Fruit fly (Drosophila melanogaster) S2 (cell line): ENCODE measurements around the gene CG46042.

Experiments used
- CG8478 ChIP-seq: fragments of >200 bp; optimal IDR thresholded peaks from 2 replicates; lab custom pipeline; 2018
- CTCF ChIP-seq, 2 experiments: fragments of >200 bp; optimal IDR thresholded peaks; 2 replicates each; lab custom pipeline; 2018

Gene CG46042

dm6 chr3R:19915312-19915711 is 26.9 kb downstream of the CG46042 start, which contains the start of the genes Xport-A and Xport-B:
TSS of gene Xport-A (minus strand) at chr3R:19915412.
TSS of gene Xport-B (minus strand) at chr3R:19915412.
- TF ChIP-seq CG8478 (lab: Kevin White, UChicago) (no peak), CTCF (optimal IDR thresholded peaks at IDR 0.05; lab: Kevin White, UChicago) (no peak)

DNA sequence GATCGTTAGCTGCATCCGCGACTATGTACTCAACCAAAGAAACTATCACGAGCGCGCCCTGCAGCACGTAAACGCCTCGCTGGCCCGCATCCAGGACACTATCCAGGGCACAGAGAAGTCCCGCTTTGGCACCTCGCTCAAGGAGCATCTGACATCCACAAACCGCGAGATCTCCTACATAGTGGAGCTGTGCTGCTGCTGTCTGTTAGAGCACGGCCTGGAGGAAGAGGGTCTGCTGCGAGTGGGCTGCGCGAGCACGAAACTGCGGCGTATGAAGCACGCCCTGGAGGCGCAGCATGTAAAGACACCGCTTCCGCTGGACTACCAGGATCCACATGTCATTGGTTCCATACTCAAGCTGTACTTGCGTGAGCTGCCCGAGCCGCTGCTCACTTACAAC is 31.2 kb downstream of the CG46042 start:
- no peak for TF ChIP-seq CTCF (optimal IDR thresholded peaks at IDR 0.05; lab: Kevin White, UChicago)
- TF ChIP-seq CG8478 (lab: Kevin White, UChicago) = no peak

DNA sequence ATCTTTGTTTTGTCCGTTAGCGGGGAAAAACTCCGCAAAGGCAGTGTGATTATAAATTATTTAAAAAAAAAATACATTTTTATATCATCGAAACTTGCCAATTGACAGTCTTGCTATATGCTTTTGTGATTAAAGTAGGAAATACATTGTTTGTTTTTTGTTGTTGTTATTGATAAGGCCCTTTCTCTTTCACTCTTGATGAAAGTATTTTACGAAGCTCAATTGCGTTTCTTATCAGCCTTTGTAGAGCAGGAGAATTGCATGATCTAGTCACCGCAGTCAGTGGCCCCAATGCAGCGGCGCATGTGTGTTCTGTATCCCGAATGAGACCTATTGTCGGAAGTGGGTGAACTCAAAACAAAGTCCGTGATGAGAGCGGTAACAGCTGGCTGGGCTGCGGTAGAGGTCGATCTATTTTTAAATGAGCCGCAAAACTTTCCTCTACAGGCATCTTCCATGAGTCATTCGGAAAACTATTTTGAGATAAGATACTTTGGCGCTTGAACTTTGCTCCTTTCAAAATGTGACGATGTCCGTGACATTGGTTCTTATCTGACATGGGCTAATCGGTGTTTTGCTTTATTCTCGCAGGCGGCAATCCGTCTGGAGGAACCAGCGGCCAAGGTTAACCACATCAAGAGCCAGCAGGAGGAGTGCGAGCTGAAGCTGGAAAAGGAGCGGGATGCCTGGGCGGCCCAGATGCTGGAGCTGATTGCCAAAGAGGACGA is 31.7 kb downstream of the CG46042 start:
- TF ChIP-seq CG8478 (lab: Kevin White, UChicago) (no peak), CTCF (optimal IDR thresholded peaks at IDR 0.05; lab: Kevin White, UChicago) (no peak)

DNA sequence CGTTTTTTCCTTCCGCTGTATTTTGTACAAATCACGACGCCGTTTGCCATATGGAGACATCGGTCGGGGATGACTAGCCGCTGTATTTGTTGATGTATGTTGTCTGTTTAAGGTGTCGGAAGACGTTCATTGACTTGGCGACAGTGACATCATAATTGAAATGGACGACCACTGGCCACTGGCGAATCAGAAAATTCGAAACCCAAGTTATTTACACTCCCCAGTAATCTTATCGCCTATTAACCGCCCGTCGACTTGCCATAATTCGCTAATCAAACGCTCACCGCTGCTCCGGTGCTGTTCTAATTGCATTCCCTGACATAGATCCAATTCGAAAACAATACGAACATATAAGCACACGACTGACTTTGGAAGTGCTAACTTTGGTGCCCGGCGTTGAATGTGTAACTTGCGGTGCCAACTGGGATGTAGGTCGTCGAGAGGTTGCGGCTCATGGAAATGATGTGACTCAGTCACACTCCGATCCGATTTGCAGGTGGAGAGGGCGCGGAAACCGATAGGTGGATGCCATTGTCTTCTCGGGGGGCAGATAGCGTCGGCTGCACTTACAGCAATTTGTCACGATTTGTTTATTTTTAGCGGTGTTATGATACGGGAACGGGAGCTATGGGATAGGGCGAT is 32.5 kb downstream of the CG46042 start:
- TF ChIP-seq CTCF (optimal IDR thresholded peaks at IDR 0.05; lab: Kevin White, UChicago) = no peak
- TF ChIP-seq CG8478 (lab: Kevin White, UChicago) = no peak

DNA sequence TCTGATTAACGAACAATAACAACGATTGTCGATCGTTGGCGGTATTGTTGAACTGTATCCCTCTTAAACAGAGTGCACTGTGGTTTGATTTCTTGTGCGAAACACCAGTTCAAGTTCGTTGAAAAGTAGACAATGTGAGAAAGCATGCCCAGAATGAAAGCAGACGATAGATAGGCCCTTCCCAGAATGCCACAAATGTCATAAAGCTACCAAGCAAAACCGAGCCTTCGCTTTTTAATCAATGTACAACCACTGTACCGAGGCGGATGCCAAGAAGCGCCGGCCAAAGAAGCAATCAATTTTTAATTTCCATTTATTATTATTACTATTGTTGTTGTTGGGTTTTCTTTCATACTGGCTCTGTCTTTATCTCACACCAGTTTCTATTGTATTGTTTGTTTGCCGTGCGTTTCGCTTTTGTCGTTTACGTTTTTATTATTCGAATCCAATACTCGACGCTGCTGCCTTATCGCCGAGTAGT is 33.3 kb downstream of the CG46042 start:
- TF ChIP-seq CG8478 (lab: Kevin White, UChicago) = no peak
- TF ChIP-seq CTCF (optimal IDR thresholded peaks at IDR 0.05; lab: Kevin White, UChicago) = no peak

DNA sequence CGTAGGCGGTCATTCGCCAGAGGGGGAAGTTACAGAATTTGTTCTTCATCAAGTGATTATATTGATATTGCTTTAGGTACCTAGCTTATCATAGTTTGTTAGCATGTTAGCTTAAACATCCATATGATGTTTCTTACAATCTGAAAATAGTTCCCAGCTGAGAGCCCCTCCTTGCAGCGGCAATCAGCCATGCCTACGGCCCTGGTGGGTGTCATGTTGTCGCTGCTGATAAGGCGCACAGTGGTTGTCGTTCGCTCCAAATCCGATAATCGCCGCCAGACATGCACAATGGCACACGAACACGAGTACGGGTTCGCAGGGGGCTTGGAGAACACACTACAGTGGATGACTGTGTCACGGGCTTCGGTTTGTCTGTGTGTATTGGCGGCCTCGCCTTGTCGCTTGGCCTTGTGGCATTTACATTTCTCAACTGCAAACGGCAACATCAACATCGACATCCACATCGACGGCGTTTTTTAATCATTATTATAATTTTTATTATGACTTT is 36.2 kb downstream of the CG46042 start:
- TF ChIP-seq CG8478 (lab: Kevin White, UChicago) = no peak
- no peak for TF ChIP-seq CTCF (optimal IDR thresholded peaks at IDR 0.05; lab: Kevin White, UChicago)

DNA sequence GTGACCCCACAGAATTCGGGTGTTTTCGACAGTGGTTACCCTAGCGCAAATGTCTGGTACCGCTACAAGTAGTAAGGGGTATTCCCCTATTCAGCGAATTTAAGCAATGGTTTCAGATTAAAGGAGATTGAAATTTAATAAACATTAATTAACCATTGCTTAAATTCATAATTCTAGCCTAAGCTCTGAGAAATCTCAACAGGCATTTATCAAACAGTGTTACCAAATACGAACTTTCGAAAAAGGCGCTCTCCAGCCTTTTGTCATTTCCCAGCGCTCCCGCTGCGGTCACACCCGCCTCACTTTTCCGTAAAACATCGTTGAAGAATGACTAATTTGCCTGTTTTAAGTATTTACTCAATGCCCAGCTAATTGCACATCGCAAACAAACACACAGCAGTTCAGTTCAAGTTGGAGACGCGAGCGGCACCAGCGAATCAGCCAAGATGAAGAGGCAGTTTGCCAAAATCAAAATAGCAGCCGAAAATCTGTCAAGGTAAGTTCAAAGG is 37.3 kb downstream of the CG46042 start, which contains the start of the genes Surf6 and RhoGAP92B:
TSS of gene Surf6 (minus strand) at position 4 of the 509 bp plus-strand sequence.
TSS of gene RhoGAP92B (plus strand) at position 300 of the 509 bp plus-strand sequence.
- TF ChIP-seq CTCF (optimal IDR thresholded peaks at IDR 0.05; lab: Kevin White, UChicago) (peak in 1 of 2 experiments; percentile 9), CG8478 (lab: Kevin White, UChicago) (no peak)

DNA sequence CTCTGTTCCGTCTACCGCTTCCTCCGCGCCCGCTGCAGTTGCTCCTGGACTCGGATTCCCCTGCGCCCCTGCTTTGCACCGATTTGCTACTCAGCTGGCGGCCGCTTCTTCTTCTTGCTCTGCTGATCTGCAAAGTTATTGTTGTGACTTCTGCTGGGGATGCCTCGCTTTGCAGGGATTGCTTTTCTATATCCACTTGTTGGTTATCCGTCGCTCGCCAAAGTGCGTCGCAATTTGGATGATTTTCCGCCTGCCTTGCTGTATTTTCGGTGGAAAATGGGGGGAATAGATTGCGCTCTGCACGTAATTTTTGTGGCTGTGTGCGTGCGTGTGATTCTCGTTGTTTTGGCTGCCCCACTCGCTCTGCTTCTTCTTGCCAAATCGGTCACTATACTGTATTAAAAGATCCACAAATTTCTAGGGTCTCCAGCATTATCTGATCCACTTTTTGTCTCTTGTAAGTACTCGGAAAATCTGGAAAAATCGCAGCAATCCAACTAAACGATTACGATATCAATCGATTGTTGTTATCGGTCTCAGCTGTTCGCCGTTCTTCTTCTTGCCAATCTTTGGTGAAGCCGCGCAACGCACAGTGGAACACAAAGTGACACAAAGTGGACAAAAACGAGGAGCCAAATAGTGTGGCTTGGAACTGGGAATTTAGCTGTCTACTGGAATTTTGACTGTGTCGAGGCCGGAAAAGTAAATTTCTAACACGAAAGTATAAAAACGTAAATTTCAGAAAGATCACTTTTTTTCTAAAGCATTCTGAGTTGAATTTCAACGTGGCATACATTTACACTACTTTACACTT is 39.1 kb downstream of the CG46042 start, which contains the start of gene ClpX:
TSS of gene ClpX (minus strand) at position 764 of the 814 bp plus-strand sequence.
- no peak for TF ChIP-seq CG8478 (lab: Kevin White, UChicago)
- no peak for TF ChIP-seq CTCF (optimal IDR thresholded peaks at IDR 0.05; lab: Kevin White, UChicago)

- TF ChIP-seq CTCF (optimal IDR thresholded peaks at IDR 0.05; lab: Kevin White, UChicago) (no peak), CG8478 (lab: Kevin White, UChicago) (no peak)
These were observed 39.9 kb downstream of the CG46042 start for dm6 chr3R:19902328-19902727.

DNA sequence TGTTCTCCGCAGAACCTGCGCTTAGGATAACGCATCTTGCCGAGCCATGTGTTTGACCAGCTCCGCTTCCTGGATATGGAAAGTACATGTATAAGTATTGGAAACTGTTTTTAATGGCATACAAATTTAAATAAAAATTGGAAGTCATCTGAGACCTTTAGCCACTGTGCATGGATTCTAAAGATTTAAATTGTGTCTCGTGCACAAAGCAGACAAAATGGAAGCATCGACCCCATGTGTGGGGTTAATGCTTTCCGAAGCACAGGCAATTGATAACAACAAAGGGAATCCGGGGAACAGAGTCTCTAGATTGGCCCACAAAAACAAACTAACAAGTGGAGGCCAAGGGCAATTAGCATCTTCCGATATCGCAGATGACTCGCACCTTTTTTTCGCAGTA is 40.5 kb downstream of the CG46042 start:
- no peak for TF ChIP-seq CG8478 (lab: Kevin White, UChicago)
- TF ChIP-seq CTCF (optimal IDR thresholded peaks at IDR 0.05; lab: Kevin White, UChicago) = no peak

DNA sequence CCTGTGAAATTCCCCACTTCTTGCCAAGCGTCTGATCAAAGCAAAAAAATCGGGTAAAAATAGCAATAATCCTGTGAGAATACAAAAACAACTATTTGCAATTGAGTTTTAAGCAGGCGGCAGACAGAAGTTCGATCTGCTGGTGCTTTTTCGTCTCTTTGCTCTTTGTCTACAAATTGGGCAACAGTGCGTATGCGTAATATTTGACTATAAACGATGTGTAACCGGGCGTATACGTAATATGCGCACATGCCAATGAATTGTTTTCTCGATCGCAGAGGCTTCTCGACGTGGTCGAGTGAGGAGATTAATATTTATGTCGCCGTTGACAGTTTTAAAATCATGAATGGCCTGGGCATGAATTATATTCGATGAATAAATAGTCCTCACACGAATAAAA is 46.9 kb downstream of the CG46042 start:
- TF ChIP-seq CTCF (optimal IDR thresholded peaks at IDR 0.05; lab: Kevin White, UChicago) = no peak
- TF ChIP-seq CG8478 (lab: Kevin White, UChicago) = no peak

DNA sequence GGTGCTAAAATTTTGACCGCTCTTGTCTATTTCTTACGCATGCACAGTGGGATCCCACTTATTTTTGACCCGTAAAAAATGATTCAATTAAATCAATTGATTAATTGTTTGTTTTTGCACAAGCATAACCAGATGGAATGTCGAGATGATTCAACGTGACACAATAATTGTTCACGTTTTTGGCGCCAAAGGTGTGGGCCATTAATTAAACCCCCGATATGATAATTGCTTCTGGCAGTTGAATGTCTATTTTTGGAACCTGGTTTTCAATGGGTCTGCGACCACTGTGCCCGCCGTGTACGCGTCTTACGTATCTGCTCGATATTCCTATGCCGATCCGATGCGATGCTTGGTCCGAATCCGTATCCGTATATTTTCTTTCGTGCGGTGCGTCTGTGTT is 50.2 kb downstream of the CG46042 start:
- TF ChIP-seq CG8478 (lab: Kevin White, UChicago) (no peak), CTCF (optimal IDR thresholded peaks at IDR 0.05; lab: Kevin White, UChicago) (no peak)
